Worm (Caenorhabditis elegans): ENCODE results near the gene T16H12.13.

Gene T16H12.13

ce11 chrIII:10123586-10124233, 38.5 kb downstream of the T16H12.13 start, which contains the start of gene ttll-4 (continued):
- TF ChIP-seq F10B5.3 (tag; optimal IDR thresholded peaks at IDR 0.05) = no peak
- TF ChIP-seq F49E8.2 (tag; optimal IDR thresholded peaks at IDR 0.05; ENCODE audit: borderline replicate concordance) = no peak
- 0 out of 2 replicates have a peak, but pooled peaks have one; percentile 23 for TF ChIP-seq ceh-44 (GFP tag; IDR thresholded peaks at IDR 0.05)
- TF ChIP-seq vab-7 (GFP tag; IDR thresholded peaks at IDR 0.05) = peak; percentile 87
- TF ChIP-seq zip-2 (tag; optimal IDR thresholded peaks at IDR 0.05) = no peak
- TF ChIP-seq F44E2.7 (GFP tag; IDR thresholded peaks at IDR 0.05) = no peak
- TF ChIP-seq daf-19 (GFP tag; conservative IDR thresholded peaks at IDR 0.05) = no peak
- no peak for TF ChIP-seq unc-62 (GFP tag; optimal IDR thresholded peaks at IDR 0.05 in 1 of 2)
- TF ChIP-seq unc-62 (tag; optimal IDR thresholded peaks at IDR 0.05) = no peak
- no peak for TF ChIP-seq arid-1 (GFP tag; conservative IDR thresholded peaks at IDR 0.05)
- TF ChIP-seq fos-1 (tag; optimal IDR thresholded peaks at IDR 0.05) = no peak
- TF ChIP-seq daf-12 (tag; optimal IDR thresholded peaks at IDR 0.05) = no peak
- no peak for TF ChIP-seq dmd-8 (GFP tag; IDR thresholded peaks at IDR 0.05)
- no peak for TF ChIP-seq spr-3 (GFP tag; optimal IDR thresholded peaks at IDR 0.05)
- TF ChIP-seq D1046.2 (GFP tag; IDR thresholded peaks at IDR 0.05) = peak; percentile 21; the same call in 1 of the 2 replicates
- no peak for TF ChIP-seq nhr-11 (tag; optimal IDR thresholded peaks at IDR 0.05)
- no peak for TF ChIP-seq Y105C5A.15 (GFP tag; IDR thresholded peaks at IDR 0.05)
- no peak for TF ChIP-seq mdl-1 (tag; optimal IDR thresholded peaks at IDR 0.05)
- TF ChIP-seq mdt-29 (GFP tag; IDR thresholded peaks at IDR 0.05) = 0 out of 2 replicates have a peak, but pooled peaks have one; percentile 39
- TF ChIP-seq ZK337.2 (GFP tag; IDR thresholded peaks at IDR 0.05) = no peak
- TF ChIP-seq pha-4 (GFP tag; IDR thresholded peaks at IDR 0.05) = no peak
- TF ChIP-seq pha-4 (tag; optimal IDR thresholded peaks at IDR 0.05) = no peak
- no peak for TF ChIP-seq gei-8 (GFP tag; optimal IDR thresholded peaks at IDR 0.05)
- no peak for TF ChIP-seq hlh-30 (tag; optimal IDR thresholded peaks at IDR 0.05; ENCODE audit: insufficient read depth)
- TF ChIP-seq lin-29 (GFP tag; IDR thresholded peaks at IDR 0.05) = no peak
- TF ChIP-seq set-16 (GFP tag; IDR thresholded peaks at IDR 0.05) = no peak
- TF ChIP-seq nhr-102 (tag; optimal IDR thresholded peaks at IDR 0.05) = no peak
- TF ChIP-seq Y5F2A.4 (GFP tag; optimal IDR thresholded peaks at IDR 0.05) = no peak
- peak; percentile 53 for TF ChIP-seq ctbp-1 (GFP tag; IDR thresholded peaks at IDR 0.05)
- TF ChIP-seq nhr-77 (tag; optimal IDR thresholded peaks at IDR 0.05) = no peak
- no peak for TF ChIP-seq lim-7 (GFP tag; IDR thresholded peaks at IDR 0.05)
- no peak for TF ChIP-seq tag-97 (GFP tag; IDR thresholded peaks at IDR 0.05)
- 0 out of 2 replicates have a peak, but pooled peaks have one; percentile 21 for TF ChIP-seq tra-1 (GFP tag; IDR thresholded peaks at IDR 0.05)
- no peak for TF ChIP-seq madf-5 (GFP tag; IDR thresholded peaks at IDR 0.05)
- TF ChIP-seq R02D3.7 (tag; optimal IDR thresholded peaks at IDR 0.05) = peak; percentile 40
- TF ChIP-seq snpc-4 (tag; optimal IDR thresholded peaks at IDR 0.05) = no peak
- TF ChIP-seq mxl-3 (GFP tag; optimal IDR thresholded peaks at IDR 0.05) = no peak
- peak; percentile 62; the same call in 1 of the 2 replicates for TF ChIP-seq hmg-1.1 (GFP tag; IDR thresholded peaks at IDR 0.05)
- no peak for TF ChIP-seq nhr-10 (tag; optimal IDR thresholded peaks at IDR 0.05)
- TF ChIP-seq lsy-2 (tag; optimal IDR thresholded peaks at IDR 0.05) = peak in 1 of 2 experiments; percentile 62
- TF ChIP-seq cey-2 (tag; optimal IDR thresholded peaks at IDR 0.05; ENCODE audit: borderline replicate concordance, insufficient read depth) = no peak
- TF ChIP-seq zfp-2 (tag; optimal IDR thresholded peaks at IDR 0.05) = no peak
- no peak for TF ChIP-seq nhr-111 (GFP tag; optimal IDR thresholded peaks at IDR 0.05)
- TF ChIP-seq ceh-28 (tag; optimal IDR thresholded peaks at IDR 0.05) = no peak
- TF ChIP-seq madf-9 (GFP tag; conservative IDR thresholded peaks at IDR 0.05) = 0 out of 2 replicates have a peak, but pooled peaks have one; percentile 52
- no peak for TF ChIP-seq ces-1 (GFP tag; optimal IDR thresholded peaks at IDR 0.05)
- no peak for TF ChIP-seq ceh-32 (tag; optimal IDR thresholded peaks at IDR 0.05; ENCODE audit: poor library complexity)
- no peak for TF ChIP-seq attf-4 (tag; optimal IDR thresholded peaks at IDR 0.05)
- no peak for TF ChIP-seq daf-16 (GFP tag; optimal IDR thresholded peaks at IDR 0.05)
- no peak for TF ChIP-seq daf-16 (tag; optimal IDR thresholded peaks at IDR 0.05)
- TF ChIP-seq nhr-42 (GFP tag; IDR thresholded peaks at IDR 0.05) = 0 out of 2 replicates have a peak, but pooled peaks have one; percentile 37
